Fruit fly (Drosophila melanogaster) whole organism, prepupa: Measurements from ENCODE around the gene Ero1L.
A peak's percentile ranks its signal among the peaks of the same experiment; 100 is the strongest.

Experiments used
- Blimp-1 ChIP-seq: fragments of 200-800 bp; sonication (Bioruptor generic); optimal IDR thresholded peaks from 3 replicates; lab custom pipeline; 2017; ENCODE audit warnings: missing biosample characterization, missing genetic modification characterization, mild to moderate bottlenecking, moderate library complexity, missing genetic modification reagents
- CG10631 ChIP-seq: fragments of 200-800 bp; sonication (Bioruptor generic); optimal IDR thresholded peaks from 2 replicates; lab custom pipeline; 2016; ENCODE audit warnings: missing biosample characterization, missing genetic modification characterization
- CG10669 ChIP-seq: fragments of 200-800 bp; sonication (Bioruptor generic); optimal IDR thresholded peaks from 3 replicates; lab custom pipeline; 2018; ENCODE audit warnings: missing biosample characterization, mild to moderate bottlenecking, missing genetic modification characterization, moderate library complexity
- CG11294 ChIP-seq: fragments of 200-800 bp; sonication (Bioruptor generic); IDR thresholded peaks from 2 replicates; pipeline ENCODE4 v1.3.6; 2022; ENCODE audit warnings: missing biosample characterization, missing genetic modification characterization
- CG11902 ChIP-seq: fragments of 200-800 bp; sonication (Bioruptor generic); optimal IDR thresholded peaks from 3 replicates; lab custom pipeline; 2016; ENCODE audit warnings: missing biosample characterization, missing genetic modification characterization
- CG15336 ChIP-seq: fragments of 200-800 bp; sonication (Bioruptor generic); IDR thresholded peaks from 2 replicates; pipeline ENCODE4 v1.3.6; 2022; ENCODE audit warnings: missing biosample characterization, missing genetic modification characterization
- CG1621 ChIP-seq: fragments of 200-800 bp; sonication (Bioruptor generic); optimal IDR thresholded peaks from 3 replicates; lab custom pipeline; 2018; ENCODE audit warnings: missing biosample characterization, mild to moderate bottlenecking, missing genetic modification characterization
- CG3032 ChIP-seq: fragments of 200-800 bp; optimal IDR thresholded peaks from 2 replicates; lab custom pipeline; 2019; ENCODE audit warnings: missing biosample characterization, mild to moderate bottlenecking, missing genetic modification characterization, moderate library complexity
- CG31627 ChIP-seq: fragments of 200-800 bp; sonication (Bioruptor generic); optimal IDR thresholded peaks from 3 replicates; lab custom pipeline; 2016; ENCODE audit warnings: missing biosample characterization, missing genetic modification characterization
- CG32006 ChIP-seq: fragments of 200-800 bp; sonication (Bioruptor generic); optimal IDR thresholded peaks from 3 replicates; lab custom pipeline; 2017; ENCODE audit warnings: missing biosample characterization, mild to moderate bottlenecking, missing genetic modification characterization
- CG3919 ChIP-seq: fragments of 200-800 bp; sonication (Bioruptor generic); optimal IDR thresholded peaks from 3 replicates; lab custom pipeline; 2016; ENCODE audit warnings: missing biosample characterization, missing genetic modification characterization
- CG4318 ChIP-seq: fragments of 200-800 bp; sonication (Bioruptor generic); optimal IDR thresholded peaks from 3 replicates; lab custom pipeline; 2017; ENCODE audit warnings: missing biosample characterization, mild to moderate bottlenecking, missing genetic modification characterization
- CG6163 ChIP-seq: fragments of 200-800 bp; sonication (Bioruptor generic); IDR thresholded peaks from 3 replicates; pipeline ENCODE4 v1.3.6; 2022; ENCODE audit warnings: missing biosample characterization, missing genetic modification characterization
- CG6276 ChIP-seq: fragments of 200-800 bp; sonication (Bioruptor generic); optimal IDR thresholded peaks from 2 replicates; lab custom pipeline; 2017; ENCODE audit warnings: missing biosample characterization, mild to moderate bottlenecking, missing genetic modification characterization
- CG6808 ChIP-seq: fragments of 200-800 bp; sonication (Bioruptor generic); optimal IDR thresholded peaks from 3 replicates; lab custom pipeline; 2017; ENCODE audit warnings: missing biosample characterization, missing genetic modification characterization, mild to moderate bottlenecking, moderate library complexity, missing genetic modification reagents
- CG6854 ChIP-seq: fragments of 200-800 bp; sonication (Bioruptor generic); optimal IDR thresholded peaks from 2 replicates; lab custom pipeline; 2017; ENCODE audit warnings: missing biosample characterization, mild to moderate bottlenecking, missing genetic modification characterization
- CG8119 ChIP-seq: fragments of 200-800 bp; sonication (Bioruptor generic); IDR thresholded peaks from 3 replicates; pipeline ENCODE4 v1.3.6; 2022; ENCODE audit warnings: missing biosample characterization, missing genetic modification characterization
- CG8319 ChIP-seq: fragments of 200-800 bp; sonication (Bioruptor generic); optimal IDR thresholded peaks from 3 replicates; lab custom pipeline; 2016; ENCODE audit warnings: missing biosample characterization, missing genetic modification characterization
- Eip78C ChIP-seq: fragments of 200-800 bp; sonication (Bioruptor generic); peaks from one replicate; lab custom pipeline; 2016; ENCODE audit warnings: missing biosample characterization, missing genetic modification characterization
- Ets96B ChIP-seq: fragments of 200-800 bp; optimal IDR thresholded peaks from 2 replicates; lab custom pipeline; 2019; ENCODE audit warnings: missing biosample characterization, mild to moderate bottlenecking, missing genetic modification characterization, moderate library complexity
- Gug ChIP-seq: fragments of 200-800 bp; sonication (Bioruptor generic); IDR thresholded peaks from 2 replicates; pipeline ENCODE4 v1.3.6; 2022; ENCODE audit warnings: missing biosample characterization, missing genetic modification characterization
- Hr38 ChIP-seq: sonication (Bioruptor generic); optimal IDR thresholded peaks from 2 replicates; lab custom pipeline; 2016; ENCODE audit warnings: missing biosample characterization, missing genetic modification characterization
- Hr39 ChIP-seq: fragments of 200-800 bp; sonication (Bioruptor generic); optimal IDR thresholded peaks from 2 replicates; lab custom pipeline; 2016; ENCODE audit warnings: missing biosample characterization, missing genetic modification characterization
- Hr4 ChIP-seq: fragments of 200-800 bp; sonication (Bioruptor generic); optimal IDR thresholded peaks from 3 replicates; lab custom pipeline; 2016; ENCODE audit warnings: missing biosample characterization, missing genetic modification characterization
- Lpt ChIP-seq: fragments of 200-800 bp; sonication (Bioruptor generic); optimal IDR thresholded peaks from 3 replicates; lab custom pipeline; 2016; ENCODE audit warnings: missing biosample characterization, missing genetic modification characterization
- Met ChIP-seq: fragments of 200-800 bp; sonication (Bioruptor generic); optimal IDR thresholded peaks from 3 replicates; lab custom pipeline; 2016; ENCODE audit warnings: missing biosample characterization, missing genetic modification characterization
- Smox ChIP-seq: fragments of 200-800 bp; sonication (Bioruptor generic); optimal IDR thresholded peaks from 3 replicates; lab custom pipeline; 2016; ENCODE audit warnings: missing biosample characterization, missing genetic modification characterization
- Sox102F ChIP-seq: fragments of 200-800 bp; sonication (Bioruptor generic); optimal IDR thresholded peaks from 2 replicates; lab custom pipeline; 2016; ENCODE audit warnings: missing biosample characterization, mild to moderate bottlenecking, missing genetic modification characterization
- Sox14 ChIP-seq: fragments of 200-800 bp; sonication (Bioruptor generic); optimal IDR thresholded peaks from 3 replicates; lab custom pipeline; 2016; ENCODE audit warnings: missing biosample characterization, missing genetic modification characterization
- Sox15 ChIP-seq: fragments of 200-800 bp; sonication (Bioruptor generic); optimal IDR thresholded peaks from 3 replicates; lab custom pipeline; 2016; ENCODE audit warnings: missing biosample characterization, missing genetic modification characterization
- achi ChIP-seq: fragments of 200-800 bp; sonication (Bioruptor generic); optimal IDR thresholded peaks from 3 replicates; lab custom pipeline; 2016; ENCODE audit warnings: missing biosample characterization, missing genetic modification characterization
- cyc ChIP-seq: fragments of 200-800 bp; sonication (Bioruptor generic); optimal IDR thresholded peaks from 3 replicates; lab custom pipeline; 2016; ENCODE audit warnings: missing biosample characterization, missing genetic modification characterization
- dac ChIP-seq: fragments of 200-800 bp; sonication (Bioruptor generic); optimal IDR thresholded peaks from 2 replicates; lab custom pipeline; 2017; ENCODE audit warnings: missing biosample characterization, mild to moderate bottlenecking, missing genetic modification characterization
- dsx ChIP-seq: fragments of 200-800 bp; optimal IDR thresholded peaks from 3 replicates; lab custom pipeline; 2019; ENCODE audit warnings: missing biosample characterization, mild to moderate bottlenecking, missing genetic modification characterization, moderate library complexity; ENCODE audit not compliant: poor library complexity, severe bottlenecking
- eg ChIP-seq: fragments of 200-800 bp; sonication (Bioruptor generic); IDR thresholded peaks from 3 replicates; pipeline ENCODE4 v1.3.6; 2022; ENCODE audit warnings: missing biosample characterization, missing genetic modification characterization
- esn ChIP-seq: fragments of 200-800 bp; sonication (Bioruptor generic); optimal IDR thresholded peaks from 2 replicates; lab custom pipeline; 2016; ENCODE audit warnings: missing biosample characterization, mild to moderate bottlenecking, missing genetic modification characterization, moderate library complexity
- fd59A ChIP-seq: fragments of 200-800 bp; sonication (Bioruptor generic); optimal IDR thresholded peaks from 2 replicates; lab custom pipeline; 2017; ENCODE audit warnings: missing biosample characterization, mild to moderate bottlenecking, missing genetic modification characterization, missing genetic modification reagents
- fd85E ChIP-seq: fragments of 200-800 bp; sonication (Bioruptor generic); optimal IDR thresholded peaks from 3 replicates; lab custom pipeline; 2016; ENCODE audit warnings: missing biosample characterization, missing genetic modification characterization
- fkh ChIP-seq: fragments of 200-800 bp; sonication (Bioruptor generic); optimal IDR thresholded peaks from 3 replicates; lab custom pipeline; 2017; ENCODE audit warnings: missing biosample characterization, mild to moderate bottlenecking, missing genetic modification characterization, moderate library complexity
- lz ChIP-seq: fragments of 200-800 bp; sonication (Bioruptor generic); optimal IDR thresholded peaks from 3 replicates; lab custom pipeline; 2016; ENCODE audit warnings: missing biosample characterization, missing genetic modification characterization
- net ChIP-seq: fragments of 200-800 bp; sonication (Bioruptor generic); optimal IDR thresholded peaks from 3 replicates; lab custom pipeline; 2016; ENCODE audit warnings: missing biosample characterization, missing genetic modification characterization
- pdm3 ChIP-seq: fragments of 200-800 bp; sonication (Bioruptor generic); optimal IDR thresholded peaks from 3 replicates; lab custom pipeline; 2016; ENCODE audit warnings: missing biosample characterization, missing genetic modification characterization
- salr ChIP-seq, 2 experiments: fragments of 200-800 bp; sonication (Bioruptor generic); optimal IDR thresholded peaks; 3 replicates each; lab custom pipeline; 2016 to 2018; ENCODE audit warnings: missing biosample characterization in 2 of 2, missing genetic modification characterization in 2 of 2, mild to moderate bottlenecking in 1 of 2
- spab ChIP-seq: fragments of 200-800 bp; sonication (Bioruptor generic); optimal IDR thresholded peaks from 2 replicates; lab custom pipeline; 2017; ENCODE audit warnings: missing biosample characterization, mild to moderate bottlenecking, missing genetic modification characterization, missing genetic modification reagents
- ss ChIP-seq, 2 experiments: fragments of 200-800 bp; sonication (Bioruptor generic); optimal IDR thresholded peaks; 2 replicates in 1 of 2; 3 replicates in 1 of 2; lab custom pipeline; 2017 to 2018; ENCODE audit warnings: mild to moderate bottlenecking in 2 of 2, missing biosample characterization in 2 of 2, missing genetic modification characterization in 2 of 2, moderate library complexity in 1 of 2
- svp ChIP-seq: fragments of 200-800 bp; sonication (Bioruptor generic); peaks from one replicate; lab custom pipeline; 2016; ENCODE audit warnings: missing biosample characterization, missing genetic modification characterization
- topi ChIP-seq: fragments of 200-800 bp; sonication (Bioruptor generic); optimal IDR thresholded peaks from 3 replicates; lab custom pipeline; 2016; ENCODE audit warnings: missing biosample characterization, missing genetic modification characterization
- vri ChIP-seq: fragments of 200-800 bp; sonication (Bioruptor generic); optimal IDR thresholded peaks from 3 replicates; lab custom pipeline; 2016; ENCODE audit warnings: missing biosample characterization, mild to moderate bottlenecking, missing genetic modification characterization

Ero1L gene

dm6 chr3L:4157852-4158251 is 12.4 kb upstream of the Ero1L start:
- TF ChIP-seq CG6163 (GFP tag; lab: Robert Waterston, UW) (no peak), CG8319 (GFP tag; lab: Kevin White, UChicago) (no peak), Lpt (no peak), vri (no peak), Hr4 (GFP tag; lab: Kevin White, UChicago) (no peak), dsx (peak; percentile 52), Met (GFP tag; lab: Kevin White, UChicago) (no peak)
- TF ChIP-seq, all 60 proteins: peak for 1

dm6 chr3L:4158361-4158760 is 11.8 kb upstream of the Ero1L start:
- TF ChIP-seq Sox102F (GFP tag; lab: Kevin White, UChicago) (peak; percentile 50), CG8119 (0 out of 3 replicates have a peak, but pooled peaks have one; percentile 34), CG10669 (GFP tag; lab: Kevin White, UChicago) (peak; percentile 67), CG3032 (tag; lab: Kevin White, UChicago) (peak; percentile 75), topi (GFP tag; lab: Kevin White, UChicago) (peak; percentile 70), spab (GFP tag; lab: Kevin White, UChicago) (peak; percentile 72), Lpt (peak; percentile 14), Hr38 (GFP tag; lab: Kevin White, UChicago) (no peak), cyc (peak; percentile 63), Eip78C (GFP tag; lab: Kevin White, UChicago) (peak; percentile 91), CG15336 (GFP tag; lab: Robert Waterston, UW) (no peak; the same call in 1 of the 2 replicates), CG11902 (GFP tag; lab: Kevin White, UChicago) (peak; percentile 38), Gug (GFP tag; lab: Robert Waterston, UW) (0 out of 2 replicates have a peak, but pooled peaks have one; percentile 35), dsx (peak; percentile 63), CG6854 (peak; percentile 28), CG6163 (GFP tag; lab: Robert Waterston, UW) (peak; percentile 77), fd85E (GFP tag; lab: Kevin White, UChicago) (peak; percentile 18), CG8319 (GFP tag; lab: Kevin White, UChicago) (peak; percentile 19), lz (GFP tag; lab: Kevin White, UChicago) (peak; percentile 57), Sox15 (GFP tag; lab: Kevin White, UChicago) (peak; percentile 35), Hr39 (GFP tag; lab: Kevin White, UChicago) (peak; percentile 54), Hr4 (GFP tag; lab: Kevin White, UChicago) (peak; percentile 29), achi (GFP tag; lab: Kevin White, UChicago) (peak; percentile 67), eg (GFP tag; lab: Robert Waterston, UW) (peak; percentile 40; the same call in 2 of the 3 replicates), net (GFP tag; lab: Kevin White, UChicago) (peak; percentile 36), CG4318 (GFP tag; lab: Kevin White, UChicago) (peak; percentile 41), fkh (no peak), Met (GFP tag; lab: Kevin White, UChicago) (peak; percentile 65), pdm3 (GFP tag; lab: Kevin White, UChicago) (peak; percentile 46), vri (peak; percentile 36), Ets96B (tag; lab: Kevin White, UChicago) (peak; percentile 78), esn (GFP tag; lab: Kevin White, UChicago) (peak; percentile 66), CG32006 (GFP tag; lab: Kevin White, UChicago) (peak; percentile 60), Sox14 (peak; percentile 51), fd59A (GFP tag; lab: Kevin White, UChicago) (peak; percentile 62), CG6808 (GFP tag; lab: Kevin White, UChicago) (peak; percentile 79), CG1621 (tag; lab: Kevin White, UChicago) (peak; percentile 68), svp (GFP tag; lab: Kevin White, UChicago) (peak; percentile 78), Smox (GFP tag; lab: Kevin White, UChicago) (peak; percentile 48), dac (GFP tag; lab: Kevin White, UChicago) (no peak), ss (GFP tag; optimal IDR thresholded peaks at IDR 0.05; lab: Kevin White, UChicago) (peak; percentile 62 to 68), CG6276 (GFP tag; lab: Kevin White, UChicago) (no peak), CG10631 (GFP tag; lab: Kevin White, UChicago) (peak; percentile 67), salr (GFP tag; optimal IDR thresholded peaks at IDR 0.05; lab: Kevin White, UChicago) (peak in 1 of 2 experiments; percentile 63), CG3919 (GFP tag; lab: Kevin White, UChicago) (peak; percentile 73), CG11294 (no peak), Blimp-1 (GFP tag; lab: Kevin White, UChicago) (no peak), CG31627 (GFP tag; lab: Kevin White, UChicago) (peak; percentile 28)
